Worm (Caenorhabditis elegans) whole organism, early embryonic: ENCODE measurements around the gene far-3.

Experiments used
- B0310.2 ChIP-seq: sonication (generic microtip); optimal IDR thresholded peaks from 2 replicates; lab custom pipeline; 2016; ENCODE audit warnings: mild to moderate bottlenecking, missing genetic modification characterization, missing compliant biosample characterization
- F13C5.2 ChIP-seq: sonication (generic microtip); optimal IDR thresholded peaks from 2 replicates; lab custom pipeline; 2017; ENCODE audit warnings: mild to moderate bottlenecking, missing genetic modification characterization, inconsistent platforms, missing compliant biosample characterization
- ceh-13 ChIP-seq: fragments of 200-800 bp; sonication (Bioruptor generic); optimal IDR thresholded peaks from 2 replicates; lab custom pipeline; 2018; ENCODE audit warnings: mild to moderate bottlenecking, missing genetic modification characterization, missing compliant biosample characterization
- ceh-36 ChIP-seq: sonication (generic microtip); optimal IDR thresholded peaks from 2 replicates; lab custom pipeline; 2016; ENCODE audit warnings: missing genetic modification characterization, inconsistent platforms, missing compliant biosample characterization
- hmbx-1 ChIP-seq: sonication (generic microtip); optimal IDR thresholded peaks from 2 replicates; lab custom pipeline; 2016; ENCODE audit warnings: mild to moderate bottlenecking, missing genetic modification characterization, missing compliant biosample characterization
- tbx-11 ChIP-seq: fragments of 200-800 bp; sonication (Bioruptor generic); IDR thresholded peaks from 2 replicates; pipeline ENCODE4 v1.3.6; 2022; ENCODE audit warnings: missing genetic modification characterization, missing compliant biosample characterization

- no peak for TF ChIP-seq hmbx-1 (tag; lab: Kevin White, UChicago)
- no peak for TF ChIP-seq tbx-11 (GFP tag; lab: Robert Waterston, UW)
- TF ChIP-seq B0310.2 (tag; lab: Kevin White, UChicago): no peak
- no peak for TF ChIP-seq F13C5.2
- no peak for TF ChIP-seq ceh-36
- no peak for TF ChIP-seq ceh-13 (GFP tag; lab: Kevin White, UChicago)
These were observed 37.3 kb upstream of the far-3 start, which contains the start of gene W07G4.7 for ce11 chrV:13034604-13035003.
